Worm (Caenorhabditis elegans): ENCODE measurements around the gene swt-3.
"Not testable (repeated sequence)": the region's sequence is repeated elsewhere in the genome, so short reads cannot be mapped to it uniquely, and the experiment has no call there.

The swt-3 gene

ce11 chrIV:10751740-10752139 is 28.7 kb downstream of the swt-3 start, which contains the start of gene T25B9.2:
TSS of gene T25B9.2 (minus strand) at chrIV:10751840.
- not testable (repeated sequence) for TF ChIP-seq nhr-90 (tag; optimal IDR thresholded peaks at IDR 0.05); bed-1 (GFP tag; IDR thresholded peaks at IDR 0.05); sdz-38 (tag; optimal IDR thresholded peaks at IDR 0.05)

ce11 chrIV:10750041-10750440 is 30.4 kb downstream of the swt-3 start, which contains the start of gene T25B9.1:
TSS of gene T25B9.1 (minus strand) at chrIV:10750141.
- TF ChIP-seq efl-1 (GFP tag; optimal IDR thresholded peaks at IDR 0.05) (no peak), Y56A3A.18 (GFP tag; IDR thresholded peaks at IDR 0.05) (no peak), nhr-90 (tag; optimal IDR thresholded peaks at IDR 0.05) (no peak), sdz-38 (tag; optimal IDR thresholded peaks at IDR 0.05) (no peak), F57A8.1 (GFP tag; optimal IDR thresholded peaks at IDR 0.05) (no peak), unc-130 (GFP tag; optimal IDR thresholded peaks at IDR 0.05) (no peak), sptf-2 (GFP tag; optimal IDR thresholded peaks at IDR 0.05) (no peak)

- TF ChIP-seq rcor-1 (GFP tag; IDR thresholded peaks at IDR 0.05), result no peak
- no peak for TF ChIP-seq akir-1 (GFP tag; optimal IDR thresholded peaks at IDR 0.05)
- TF ChIP-seq snpc-3.4 (tag; optimal IDR thresholded peaks at IDR 0.05), result no peak
- no peak for TF ChIP-seq nhr-80 (tag; optimal IDR thresholded peaks at IDR 0.05)
- TF ChIP-seq ccch-3 (GFP tag; optimal IDR thresholded peaks at IDR 0.05), result no peak
- TF ChIP-seq bed-2 (GFP tag; IDR thresholded peaks at IDR 0.05), result no peak
- no peak for TF ChIP-seq nhr-120 (GFP tag; IDR thresholded peaks at IDR 0.05)
Observed at ce11 chrIV:10745332-10745731, 35.2 kb downstream of the swt-3 start.

- no peak for TF ChIP-seq bed-2 (GFP tag; IDR thresholded peaks at IDR 0.05)
- TF ChIP-seq snpc-3.4 (tag; optimal IDR thresholded peaks at IDR 0.05), result no peak
- no peak for TF ChIP-seq nhr-90 (tag; optimal IDR thresholded peaks at IDR 0.05)
- TF ChIP-seq hlh-26 (GFP tag; conservative IDR thresholded peaks at IDR 0.05), result no peak
- no peak for TF ChIP-seq xnd-1 (tag; optimal IDR thresholded peaks at IDR 0.05)
- no peak for TF ChIP-seq hmg-1.2 (GFP tag; IDR thresholded peaks at IDR 0.05)
- TF ChIP-seq pbrm-1 (GFP tag; IDR thresholded peaks at IDR 0.05), result no peak
- no peak for TF ChIP-seq hmg-20 (GFP tag; IDR thresholded peaks at IDR 0.05)
- no peak for TF ChIP-seq T26A5.8 (tag; optimal IDR thresholded peaks at IDR 0.05)
- no peak for TF ChIP-seq snpc-1.1 (tag; optimal IDR thresholded peaks at IDR 0.05; ENCODE audit: insufficient read depth)
- no peak for TF ChIP-seq aptf-3 (GFP tag; IDR thresholded peaks at IDR 0.05)
- TF ChIP-seq die-1 (tag; optimal IDR thresholded peaks at IDR 0.05), result no peak
- no peak for TF ChIP-seq ztf-28 (GFP tag; IDR thresholded peaks at IDR 0.05)
- no peak for TF ChIP-seq egl-44 (GFP tag; IDR thresholded peaks at IDR 0.05)
- no peak for TF ChIP-seq atf-7 (tag; optimal IDR thresholded peaks at IDR 0.05)
- TF ChIP-seq Y79H2A.3 (GFP tag; conservative IDR thresholded peaks at IDR 0.05), result no peak
- no peak for TF ChIP-seq lsy-27 (tag; optimal IDR thresholded peaks at IDR 0.05; ENCODE audit: borderline replicate concordance, insufficient read depth)
- TF ChIP-seq D2030.7 (GFP tag; IDR thresholded peaks at IDR 0.05), result no peak
Observed at ce11 chrIV:10744475-10744874, 36.0 kb downstream of the swt-3 start, which contains the start of gene T25B9.3. TSS of gene T25B9.3 (plus strand) at chrIV:10744775.

ce11 chrIV:10738328-10738727 is 42.2 kb downstream of the swt-3 start, which contains the start of gene ssp-34:
TSS of gene ssp-34 (minus strand) at chrIV:10738602.
- TF ChIP-seq F57A8.1 (GFP tag; optimal IDR thresholded peaks at IDR 0.05), result no peak
- TF ChIP-seq ama-1 (optimal IDR thresholded peaks at IDR 0.05), result no peak
- no peak for TF ChIP-seq ama-1 (GFP tag; optimal IDR thresholded peaks at IDR 0.05)
- TF ChIP-seq mes-4 (tag; optimal IDR thresholded peaks at IDR 0.05), result no peak
- TF ChIP-seq zim-3 (tag; optimal IDR thresholded peaks at IDR 0.05), result no peak
- no peak for TF ChIP-seq sea-2 (GFP tag; IDR thresholded peaks at IDR 0.05)
- TF ChIP-seq mel-28 (tag; optimal IDR thresholded peaks at IDR 0.05; ENCODE audit: borderline replicate concordance), result no peak
- TF ChIP-seq somi-1 (GFP tag; optimal IDR thresholded peaks at IDR 0.05), result no peak
- no peak for TF ChIP-seq Y67H2A.10 (GFP tag; conservative IDR thresholded peaks at IDR 0.05)
- TF ChIP-seq bed-2 (GFP tag; IDR thresholded peaks at IDR 0.05), result no peak
- no peak for TF ChIP-seq ztf-22 (GFP tag; optimal IDR thresholded peaks at IDR 0.05)
- TF ChIP-seq dpl-1 (GFP tag; optimal IDR thresholded peaks at IDR 0.05), result no peak
- TF ChIP-seq D2030.7 (GFP tag; IDR thresholded peaks at IDR 0.05), result no peak
- no peak for TF ChIP-seq tlf-1 (GFP tag; optimal IDR thresholded peaks at IDR 0.05)
